Fruit fly (Drosophila melanogaster): Measurements from ENCODE around the gene SerRS-m.

- TF ChIP-seq usp (GFP tag; optimal IDR thresholded peaks at IDR 0.05) = no peak
- no peak for TF ChIP-seq psq (optimal IDR thresholded peaks at IDR 0.05)
These were observed 42.6 kb upstream of the SerRS-m start for dm6 chr3R:15297904-15298303.

All from whole organism.